ENCODE assay signal across 6 fruit fly cellular contexts in genomic region chr3R:29219948-29220347, dm6.
A peak's percentile ranks its signal among the peaks of the same experiment; 100 is the strongest.
TF ChIP-seq lines count a peak whose summit lies in the region.

TSS of gene eEF1gamma (plus strand) at chr3R:29220172.

- peak; percentile 10 to 24 for TF ChIP-seq CTCF in S2 (optimal IDR thresholded peaks at IDR 0.05; lab: Kevin White, UChicago)
- TF ChIP-seq CTCF in whole organism, embryonic (GFP tag; optimal IDR thresholded peaks at IDR 0.05; lab: Kevin White, UChicago), result peak; percentile 72

TF ChIP-seq in whole organism, adult, 20 proteins besides CTCF, POLR2A, EP300 and RAD21 (continues in another document):
- TF ChIP-seq CG7045 (GFP tag; optimal IDR thresholded peaks at IDR 0.05; lab: Kevin White, UChicago) (peak; percentile 95), Crg-1 (GFP tag; optimal IDR thresholded peaks at IDR 0.05; lab: Kevin White, UChicago) (peak; percentile 97), Mnt (GFP tag; optimal IDR thresholded peaks at IDR 0.05; lab: Kevin White, UChicago) (peak; percentile 93), CG7101 (tag; optimal IDR thresholded peaks at IDR 0.05; lab: Kevin White, UChicago) (peak; percentile 94), bab1 (GFP tag; optimal IDR thresholded peaks at IDR 0.05; lab: Kevin White, UChicago) (peak; percentile 96), CG5204 (GFP tag; optimal IDR thresholded peaks at IDR 0.05; lab: Kevin White, UChicago) (peak; percentile 93), CG12768 (GFP tag; optimal IDR thresholded peaks at IDR 0.05; lab: Kevin White, UChicago) (peak; percentile 93), cnc (optimal IDR thresholded peaks at IDR 0.05; lab: Kevin White, UChicago) (no peak), toe (GFP tag; optimal IDR thresholded peaks at IDR 0.05; lab: Kevin White, UChicago) (peak; percentile 92), kay (GFP tag; lab: Kevin White, UChicago; ENCODE audit: borderline replicate concordance) (no peak), CG1620 (GFP tag; optimal IDR thresholded peaks at IDR 0.05; lab: Kevin White, UChicago) (peak; percentile 95), CG14711 (tag; optimal IDR thresholded peaks at IDR 0.05; lab: Kevin White, UChicago) (peak; percentile 80), Clk (GFP tag; optimal IDR thresholded peaks at IDR 0.05; lab: Kevin White, UChicago) (peak; percentile 87), ovo (GFP tag; optimal IDR thresholded peaks at IDR 0.05; lab: Kevin White, UChicago) (peak; percentile 95), CG11617 (GFP tag; optimal IDR thresholded peaks at IDR 0.05; lab: Kevin White, UChicago) (peak; percentile 97), Hr96 (GFP tag; optimal IDR thresholded peaks at IDR 0.05; lab: Kevin White, UChicago) (peak; percentile 96), tj (GFP tag; optimal IDR thresholded peaks at IDR 0.05; lab: Kevin White, UChicago) (peak; percentile 87), CG33017 (tag; optimal IDR thresholded peaks at IDR 0.05; lab: Kevin White, UChicago) (peak; percentile 84)

TF ChIP-seq in whole organism, embryonic, 481 proteins besides CTCF, POLR2A, EP300 and RAD21 (continues in another document):
- TF ChIP-seq Side (GFP tag; optimal IDR thresholded peaks at IDR 0.05; lab: Kevin White, UChicago) (peak; percentile 97), CG18619 (GFP tag; optimal IDR thresholded peaks at IDR 0.05; lab: Kevin White, UChicago) (peak; percentile 98), HmgD (GFP tag; optimal IDR thresholded peaks at IDR 0.05; lab: Kevin White, UChicago) (peak; percentile 90), her (GFP tag; optimal IDR thresholded peaks at IDR 0.05; lab: Kevin White, UChicago) (peak; percentile 94), trh (GFP tag; optimal IDR thresholded peaks at IDR 0.05; lab: Kevin White, UChicago) (peak; percentile 90), CG33213 (GFP tag; optimal IDR thresholded peaks at IDR 0.05; lab: Kevin White, UChicago) (peak; percentile 97), Dref (GFP tag; IDR thresholded peaks at IDR 0.05; lab: Robert Waterston, UW) (peak; percentile 88), CG3163 (GFP tag; optimal IDR thresholded peaks at IDR 0.05; lab: Kevin White, UChicago) (peak; percentile 85), CG32767 (GFP tag; IDR thresholded peaks at IDR 0.05; lab: Robert Waterston, UW) (peak; percentile 90), CG16779 (GFP tag; IDR thresholded peaks at IDR 0.05; lab: Robert Waterston, UW) (peak; percentile 93), Fer3 (tag; optimal IDR thresholded peaks at IDR 0.05; lab: Kevin White, UChicago) (peak; percentile 95), Hr39 (optimal IDR thresholded peaks at IDR 0.05; lab: Kevin White, UChicago) (no peak), CG2129 (GFP tag; IDR thresholded peaks at IDR 0.05; lab: Robert Waterston, UW; ENCODE audit: partially characterized antibody) (peak; percentile 82), Camta (GFP tag; optimal IDR thresholded peaks at IDR 0.05; lab: Kevin White, UChicago) (peak; percentile 96), fu2 (GFP tag; optimal IDR thresholded peaks at IDR 0.05; lab: Kevin White, UChicago) (peak; percentile 90), Pdp1 (GFP tag; optimal IDR thresholded peaks at IDR 0.05; lab: Kevin White, UChicago) (peak; percentile 85 to 92), schlank (tag; optimal IDR thresholded peaks at IDR 0.05; lab: Kevin White, UChicago) (peak; percentile 96), gro (GFP tag; optimal IDR thresholded peaks at IDR 0.05; lab: Kevin White, UChicago) (peak; percentile 96)

TF ChIP-seq in whole organism, prepupa, 60 proteins besides CTCF, POLR2A, EP300 and RAD21 (continues in another document):
- peak; percentile 82 to 94 for TF ChIP-seq ss (GFP tag; optimal IDR thresholded peaks at IDR 0.05; lab: Kevin White, UChicago)
- no peak for TF ChIP-seq CG9139 (GFP tag; optimal IDR thresholded peaks at IDR 0.05; lab: Kevin White, UChicago)
- TF ChIP-seq salr (GFP tag; optimal IDR thresholded peaks at IDR 0.05; lab: Kevin White, UChicago), result peak in 1 of 2 experiments; percentile 94
- peak; percentile 54; the same call in 1 of the 2 replicates for TF ChIP-seq CG11294 (GFP tag; IDR thresholded peaks at IDR 0.05; lab: Robert Waterston, UW)
- peak; percentile 96 for TF ChIP-seq CG6163 (GFP tag; IDR thresholded peaks at IDR 0.05; lab: Robert Waterston, UW)
- TF ChIP-seq CG6792 (GFP tag; optimal IDR thresholded peaks at IDR 0.05; lab: Kevin White, UChicago), result peak; percentile 88
- peak; percentile 98 for TF ChIP-seq CG6854 (GFP tag; optimal IDR thresholded peaks at IDR 0.05; lab: Kevin White, UChicago)
- TF ChIP-seq spab (GFP tag; optimal IDR thresholded peaks at IDR 0.05; lab: Kevin White, UChicago), result no peak
- peak; percentile 85 for TF ChIP-seq CG6808 (GFP tag; optimal IDR thresholded peaks at IDR 0.05; lab: Kevin White, UChicago)
- peak; percentile 91 for TF ChIP-seq OdsH (GFP tag; optimal IDR thresholded peaks at IDR 0.05; lab: Kevin White, UChicago)
- TF ChIP-seq eg (GFP tag; IDR thresholded peaks at IDR 0.05; lab: Robert Waterston, UW), result peak; percentile 93
- TF ChIP-seq CG10669 (GFP tag; optimal IDR thresholded peaks at IDR 0.05; lab: Kevin White, UChicago), result peak; percentile 86
- peak; percentile 87 for TF ChIP-seq CG7368 (GFP tag; optimal IDR thresholded peaks at IDR 0.05; lab: Kevin White, UChicago)
- peak; percentile 93 for TF ChIP-seq Met (GFP tag; optimal IDR thresholded peaks at IDR 0.05; lab: Kevin White, UChicago)
- TF ChIP-seq Sox102F (GFP tag; optimal IDR thresholded peaks at IDR 0.05; lab: Kevin White, UChicago), result peak; percentile 93
- TF ChIP-seq fd85E (GFP tag; optimal IDR thresholded peaks at IDR 0.05; lab: Kevin White, UChicago), result peak; percentile 86
- TF ChIP-seq Eip75B (GFP tag; optimal IDR thresholded peaks at IDR 0.05; lab: Kevin White, UChicago), result peak; percentile 93
- TF ChIP-seq Ets96B (tag; optimal IDR thresholded peaks at IDR 0.05; lab: Kevin White, UChicago), result peak; percentile 65
- TF ChIP-seq Smox (GFP tag; optimal IDR thresholded peaks at IDR 0.05; lab: Kevin White, UChicago), result no peak

TF ChIP-seq in whole organism, pupa, 21 proteins besides CTCF, POLR2A, EP300 and RAD21:
- TF ChIP-seq CG12605 (GFP tag; IDR thresholded peaks at IDR 0.05; lab: Robert Waterston, UW), result peak; percentile 78
- peak; percentile 15 for TF ChIP-seq EcR (GFP tag; optimal IDR thresholded peaks at IDR 0.05; lab: Kevin White, UChicago)
- TF ChIP-seq Pif1B (GFP tag; optimal IDR thresholded peaks at IDR 0.05; lab: Kevin White, UChicago), result peak; percentile 76
- TF ChIP-seq CG17806 (tag; optimal IDR thresholded peaks at IDR 0.05; lab: Kevin White, UChicago), result peak; percentile 65
- peak; percentile 96 for TF ChIP-seq Snoo (tag; optimal IDR thresholded peaks at IDR 0.05; lab: Kevin White, UChicago)
- peak; percentile 86 for TF ChIP-seq CG32121 (GFP tag; IDR thresholded peaks at IDR 0.05; lab: Robert Waterston, UW)
- TF ChIP-seq CG4496 (GFP tag; IDR thresholded peaks at IDR 0.05; lab: Robert Waterston, UW), result peak; percentile 93
- TF ChIP-seq CG10348 (GFP tag; IDR thresholded peaks at IDR 0.05; lab: Robert Waterston, UW), result no peak
- no peak for TF ChIP-seq Pif1A (GFP tag; optimal IDR thresholded peaks at IDR 0.05; lab: Kevin White, UChicago)
- no peak for TF ChIP-seq CG14655 (GFP tag; optimal IDR thresholded peaks at IDR 0.05; lab: Kevin White, UChicago)
- TF ChIP-seq Ets98B (GFP tag; IDR thresholded peaks at IDR 0.05; lab: Robert Waterston, UW), result peak; percentile 78
- TF ChIP-seq CG15710 (tag; optimal IDR thresholded peaks at IDR 0.05; lab: Kevin White, UChicago), result peak; percentile 82
- peak; percentile 72 for TF ChIP-seq CG8301 (tag; optimal IDR thresholded peaks at IDR 0.05; lab: Kevin White, UChicago)
- peak; percentile 88 for TF ChIP-seq CG34367 (tag; optimal IDR thresholded peaks at IDR 0.05; lab: Kevin White, UChicago)
- peak; percentile 67; the same call in 1 of the 2 replicates for TF ChIP-seq rn (GFP tag; IDR thresholded peaks at IDR 0.05; lab: Robert Waterston, UW)
- TF ChIP-seq fd96Ca (GFP tag; IDR thresholded peaks at IDR 0.05; lab: Robert Waterston, UW), result peak; percentile 85
- peak; percentile 57 for TF ChIP-seq CG9948 (tag; optimal IDR thresholded peaks at IDR 0.05; lab: Kevin White, UChicago)
- peak; percentile 86 for TF ChIP-seq gl (tag; optimal IDR thresholded peaks at IDR 0.05; lab: Kevin White, UChicago)
- TF ChIP-seq CG13204 (GFP tag; optimal IDR thresholded peaks at IDR 0.05; lab: Kevin White, UChicago), result no peak
- TF ChIP-seq CG8159 (tag; optimal IDR thresholded peaks at IDR 0.05; lab: Kevin White, UChicago), result peak; percentile 76
- TF ChIP-seq D1 (tag; optimal IDR thresholded peaks at IDR 0.05; lab: Kevin White, UChicago), result no peak

TF ChIP-seq in whole organism, wandering third instar larva, 38 proteins besides CTCF, POLR2A, EP300 and RAD21 (continues in another document):
- peak; percentile 96 for TF ChIP-seq dmrt93B (GFP tag; optimal IDR thresholded peaks at IDR 0.05; lab: Kevin White, UChicago)
- TF ChIP-seq HLH106 (tag; optimal IDR thresholded peaks at IDR 0.05; lab: Kevin White, UChicago), result peak; percentile 88
- TF ChIP-seq jim (GFP tag; optimal IDR thresholded peaks at IDR 0.05; lab: Kevin White, UChicago), result no peak
- peak; percentile 95 for TF ChIP-seq rgr (GFP tag; optimal IDR thresholded peaks at IDR 0.05; lab: Kevin White, UChicago)
- no peak for TF ChIP-seq tai (GFP tag; optimal IDR thresholded peaks at IDR 0.05; lab: Kevin White, UChicago)
- TF ChIP-seq Hr83 (GFP tag; optimal IDR thresholded peaks at IDR 0.05; lab: Kevin White, UChicago; ENCODE audit: poor library complexity, severe bottlenecking), result peak; percentile 93
- peak; percentile 90 for TF ChIP-seq OdsH (GFP tag; optimal IDR thresholded peaks at IDR 0.05; lab: Kevin White, UChicago)
- peak; percentile 91 for TF ChIP-seq h (GFP tag; optimal IDR thresholded peaks at IDR 0.05; lab: Kevin White, UChicago)
- no peak for TF ChIP-seq lola (GFP tag; optimal IDR thresholded peaks at IDR 0.05; lab: Kevin White, UChicago)
- TF ChIP-seq GATAd (GFP tag; optimal IDR thresholded peaks at IDR 0.05; lab: Kevin White, UChicago), result peak; percentile 14
- no peak for TF ChIP-seq CrebA (GFP tag; optimal IDR thresholded peaks at IDR 0.05; lab: Kevin White, UChicago; ENCODE audit: borderline replicate concordance)
- TF ChIP-seq sage (GFP tag; optimal IDR thresholded peaks at IDR 0.05; lab: Kevin White, UChicago), result peak; percentile 46
- no peak for TF ChIP-seq Hr78 (GFP tag; optimal IDR thresholded peaks at IDR 0.05; lab: Kevin White, UChicago)
- TF ChIP-seq dl (GFP tag; optimal IDR thresholded peaks at IDR 0.05; lab: Kevin White, UChicago; ENCODE audit: insufficient read depth in 1 of 2, partially characterized antibody in 2 of 2), result no peak
- TF ChIP-seq Dfd (GFP tag; optimal IDR thresholded peaks at IDR 0.05; lab: Kevin White, UChicago), result no peak
- no peak for TF ChIP-seq Abd-B (GFP tag; optimal IDR thresholded peaks at IDR 0.05; lab: Kevin White, UChicago)
- peak; percentile 38 for TF ChIP-seq Dif (GFP tag; optimal IDR thresholded peaks at IDR 0.05; lab: Kevin White, UChicago; ENCODE audit: partially characterized antibody)
- TF ChIP-seq Jra (GFP tag; optimal IDR thresholded peaks at IDR 0.05; lab: Kevin White, UChicago), result no peak
- peak; percentile 78 for TF ChIP-seq CG32264 (GFP tag; optimal IDR thresholded peaks at IDR 0.05; lab: Kevin White, UChicago)
- TF ChIP-seq N (GFP tag; optimal IDR thresholded peaks at IDR 0.05; lab: Kevin White, UChicago), result no peak
- peak; percentile 80 for TF ChIP-seq psq (GFP tag; optimal IDR thresholded peaks at IDR 0.05; lab: Kevin White, UChicago)
- TF ChIP-seq ey (GFP tag; optimal IDR thresholded peaks at IDR 0.05; lab: Kevin White, UChicago), result peak; percentile 77
